Fruit fly (Drosophila melanogaster): ENCODE measurements around the gene Wdr82.

Wdr82 gene

DNA sequence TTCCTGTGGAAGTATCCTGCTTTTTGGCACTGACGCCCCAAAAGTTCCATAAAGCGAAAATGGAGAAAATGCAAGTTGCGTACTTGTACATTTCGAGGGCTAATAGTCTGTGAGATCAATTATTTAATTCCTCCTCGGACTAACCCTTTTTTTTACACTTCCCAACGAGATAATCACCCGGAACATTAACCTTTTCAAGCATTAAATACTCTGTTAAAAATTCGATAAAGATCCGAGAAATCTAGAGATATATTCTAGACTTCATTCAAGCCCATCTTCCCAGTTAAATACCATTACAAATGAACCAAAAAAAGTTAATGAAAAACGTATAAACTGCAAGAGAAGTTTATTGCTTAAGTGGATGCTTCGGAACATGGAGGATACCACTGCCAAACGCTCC lies 19.9 kb downstream of the Wdr82 start, which contains the start of gene lectin-29Ca:
lectin-29Ca (minus strand) TSS at position 101 of the 400 bp plus-strand sequence.
- TF ChIP-seq gl (tag; optimal IDR thresholded peaks at IDR 0.05) = no peak
- no peak for TF ChIP-seq CG12605 (GFP tag; IDR thresholded peaks at IDR 0.05)
- no peak for TF ChIP-seq CG10348 (GFP tag; IDR thresholded peaks at IDR 0.05)
- no peak for TF ChIP-seq CG17806 (tag; optimal IDR thresholded peaks at IDR 0.05)

- TF ChIP-seq CG8301 (tag; optimal IDR thresholded peaks at IDR 0.05) = no peak
- TF ChIP-seq Pif1A (GFP tag; optimal IDR thresholded peaks at IDR 0.05) = no peak
- TF ChIP-seq gl (tag; optimal IDR thresholded peaks at IDR 0.05) = no peak
- no peak for TF ChIP-seq Ets98B (GFP tag; IDR thresholded peaks at IDR 0.05)
- no peak for TF ChIP-seq CG32121 (GFP tag; IDR thresholded peaks at IDR 0.05)
- no peak for TF ChIP-seq rn (GFP tag; IDR thresholded peaks at IDR 0.05)
- no peak for TF ChIP-seq fd96Ca (GFP tag; IDR thresholded peaks at IDR 0.05)
- no peak for TF ChIP-seq CG10348 (GFP tag; IDR thresholded peaks at IDR 0.05)
- TF ChIP-seq CG14655 (GFP tag; optimal IDR thresholded peaks at IDR 0.05) = no peak
- TF ChIP-seq D1 (tag; optimal IDR thresholded peaks at IDR 0.05) = no peak
- TF ChIP-seq EcR (GFP tag; optimal IDR thresholded peaks at IDR 0.05) = no peak
- TF ChIP-seq Pif1B (GFP tag; optimal IDR thresholded peaks at IDR 0.05) = no peak
- no peak for TF ChIP-seq CG34367 (tag; optimal IDR thresholded peaks at IDR 0.05)
- TF ChIP-seq CG12605 (GFP tag; IDR thresholded peaks at IDR 0.05) = no peak
- TF ChIP-seq CG15710 (tag; optimal IDR thresholded peaks at IDR 0.05) = no peak
- TF ChIP-seq CG8159 (tag; optimal IDR thresholded peaks at IDR 0.05) = no peak
- no peak for TF ChIP-seq CG9948 (tag; optimal IDR thresholded peaks at IDR 0.05)
- TF ChIP-seq Snoo (tag; optimal IDR thresholded peaks at IDR 0.05) = no peak
Measured at dm6 chr2L:8394840-8395239, 20.6 kb downstream of the Wdr82 start, which contains the start of gene Peritrophin-15b. TSS of gene Peritrophin-15b (minus strand) at chr2L:8394940.

DNA sequence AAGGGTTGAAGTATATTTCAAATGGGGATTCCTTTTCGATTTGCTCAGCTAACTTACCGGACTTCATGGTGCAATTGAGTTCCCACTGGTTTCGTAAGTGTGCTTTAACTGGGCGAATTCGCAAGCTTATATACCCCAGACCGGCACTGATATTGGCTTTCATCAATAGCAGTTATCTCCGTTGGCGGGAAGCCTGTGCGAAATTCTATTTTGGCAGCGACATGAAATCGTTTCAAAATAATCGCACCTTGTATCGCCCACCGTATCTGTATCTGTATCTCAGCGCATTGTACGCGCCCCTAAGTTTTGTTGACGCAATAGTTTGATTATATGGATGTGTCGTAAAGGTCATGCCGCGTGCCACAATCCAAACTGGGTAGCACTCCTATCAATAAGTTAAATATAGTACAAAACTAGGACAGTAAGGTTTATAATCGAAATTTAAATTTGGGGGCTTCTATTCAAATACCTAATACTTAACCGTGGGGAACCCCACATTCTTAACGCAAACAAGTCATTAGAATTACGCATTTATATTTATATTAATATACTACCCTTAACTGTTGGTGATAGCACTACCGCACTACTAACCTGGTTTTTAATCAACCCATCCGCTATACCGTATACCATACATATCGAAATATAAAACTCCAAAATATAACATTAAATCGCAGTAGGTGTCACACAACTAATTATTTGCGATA lies 21.9 kb downstream of the Wdr82 start, which contains the start of the genes Peritrophin-15a and CG13385:
Peritrophin-15a (minus strand) TSS at position 101 of the 704 bp plus-strand sequence.
CG13385 (plus strand) TSS at position 654 of the 704 bp plus-strand sequence.
- TF ChIP-seq Snoo (tag; optimal IDR thresholded peaks at IDR 0.05) = no peak
- no peak for TF ChIP-seq CG17806 (tag; optimal IDR thresholded peaks at IDR 0.05)
- TF ChIP-seq CG4496 (GFP tag; IDR thresholded peaks at IDR 0.05) = no peak
- TF ChIP-seq CG32121 (GFP tag; IDR thresholded peaks at IDR 0.05) = no peak
- TF ChIP-seq gl (tag; optimal IDR thresholded peaks at IDR 0.05) = no peak
- TF ChIP-seq CG12605 (GFP tag; IDR thresholded peaks at IDR 0.05) = no peak

DNA sequence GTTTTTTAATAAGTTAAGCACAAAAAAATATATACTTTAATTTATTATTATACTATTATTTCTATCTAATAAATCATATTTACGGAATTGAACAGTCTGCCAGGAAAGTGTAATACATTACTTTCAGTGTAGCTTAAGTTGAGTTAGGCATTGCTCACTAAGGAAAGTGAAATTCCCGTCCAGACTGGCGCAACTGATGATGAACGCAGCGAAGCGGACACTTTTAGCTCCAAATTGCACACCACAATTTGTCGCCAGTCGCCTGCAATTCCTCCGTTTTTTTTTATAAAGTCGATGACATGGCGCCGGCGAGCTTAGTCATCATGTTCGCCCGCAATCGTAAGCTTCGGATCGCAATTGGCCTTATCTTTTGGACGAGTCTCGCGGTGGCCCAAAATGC lies 24.5 kb downstream of the Wdr82 start, which contains the start of gene CG13386:
CG13386 (plus strand) TSS at position 301 of the 400 bp plus-strand sequence.
- TF ChIP-seq fd96Ca (GFP tag; IDR thresholded peaks at IDR 0.05) (no peak), CG12605 (GFP tag; IDR thresholded peaks at IDR 0.05) (no peak), Ets98B (GFP tag; IDR thresholded peaks at IDR 0.05) (no peak), D1 (tag; optimal IDR thresholded peaks at IDR 0.05) (no peak)

dm6 chr2L:8399863-8400598 lies 25.8 kb downstream of the Wdr82 start, which contains the start of gene CG31898:
TSS of gene CG31898 (plus strand) at chr2L:8400421.
- no peak for TF ChIP-seq CG8301 (tag; optimal IDR thresholded peaks at IDR 0.05)
- TF ChIP-seq Ets98B (GFP tag; IDR thresholded peaks at IDR 0.05) = no peak
- no peak for TF ChIP-seq CG9948 (tag; optimal IDR thresholded peaks at IDR 0.05)
- no peak for TF ChIP-seq rn (GFP tag; IDR thresholded peaks at IDR 0.05)
- TF ChIP-seq CG17806 (tag; optimal IDR thresholded peaks at IDR 0.05) = no peak
- TF ChIP-seq Pif1A (GFP tag; optimal IDR thresholded peaks at IDR 0.05) = no peak
- no peak for TF ChIP-seq CG10348 (GFP tag; IDR thresholded peaks at IDR 0.05)
- TF ChIP-seq CG15710 (tag; optimal IDR thresholded peaks at IDR 0.05) = no peak
- TF ChIP-seq CG14655 (GFP tag; optimal IDR thresholded peaks at IDR 0.05) = no peak
- no peak for TF ChIP-seq CG34367 (tag; optimal IDR thresholded peaks at IDR 0.05)
- TF ChIP-seq CG13204 (GFP tag; optimal IDR thresholded peaks at IDR 0.05) = no peak
- TF ChIP-seq CG12605 (GFP tag; IDR thresholded peaks at IDR 0.05) = no peak
- no peak for TF ChIP-seq Snoo (tag; optimal IDR thresholded peaks at IDR 0.05)
- TF ChIP-seq gl (tag; optimal IDR thresholded peaks at IDR 0.05) = no peak
- no peak for TF ChIP-seq D1 (tag; optimal IDR thresholded peaks at IDR 0.05)
- no peak for TF ChIP-seq fd96Ca (GFP tag; IDR thresholded peaks at IDR 0.05)
- TF ChIP-seq CG4496 (GFP tag; IDR thresholded peaks at IDR 0.05) = no peak
- TF ChIP-seq Pif1B (GFP tag; optimal IDR thresholded peaks at IDR 0.05) = no peak
- no peak for TF ChIP-seq CG32121 (GFP tag; IDR thresholded peaks at IDR 0.05)
- no peak for TF ChIP-seq EcR (GFP tag; optimal IDR thresholded peaks at IDR 0.05)

DNA sequence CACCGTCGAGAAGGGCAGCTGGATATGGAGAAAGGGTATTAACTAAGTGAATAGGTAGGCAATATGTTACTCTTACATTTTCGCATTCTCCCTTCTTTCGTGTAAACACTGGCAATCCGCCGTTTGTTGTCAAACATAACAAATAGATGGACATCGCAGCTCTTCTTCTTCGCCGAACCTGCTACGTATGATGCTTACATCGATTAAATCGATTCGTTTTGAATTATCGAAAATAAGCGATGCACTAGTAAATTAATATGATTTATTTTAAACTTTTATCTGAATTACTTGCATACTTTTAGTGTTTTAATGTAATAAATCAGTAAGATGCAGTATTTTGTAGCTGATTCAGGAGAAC lies 28.6 kb downstream of the Wdr82 start, which contains the start of gene fy:
fy (minus strand) TSS at position 353 of the 358 bp plus-strand sequence.
- no peak for TF ChIP-seq EcR (GFP tag; optimal IDR thresholded peaks at IDR 0.05)
- no peak for TF ChIP-seq CG12605 (GFP tag; IDR thresholded peaks at IDR 0.05)
- TF ChIP-seq fd96Ca (GFP tag; IDR thresholded peaks at IDR 0.05) = no peak
- TF ChIP-seq Snoo (tag; optimal IDR thresholded peaks at IDR 0.05) = no peak
- TF ChIP-seq CG9948 (tag; optimal IDR thresholded peaks at IDR 0.05) = no peak
- TF ChIP-seq Pif1A (GFP tag; optimal IDR thresholded peaks at IDR 0.05) = no peak
- no peak for TF ChIP-seq Pif1B (GFP tag; optimal IDR thresholded peaks at IDR 0.05)
- TF ChIP-seq gl (tag; optimal IDR thresholded peaks at IDR 0.05) = no peak
- TF ChIP-seq CG10348 (GFP tag; IDR thresholded peaks at IDR 0.05) = no peak
- TF ChIP-seq rn (GFP tag; IDR thresholded peaks at IDR 0.05) = no peak
- TF ChIP-seq CG13204 (GFP tag; optimal IDR thresholded peaks at IDR 0.05) = no peak
- no peak for TF ChIP-seq Ets98B (GFP tag; IDR thresholded peaks at IDR 0.05)
- no peak for TF ChIP-seq CG4496 (GFP tag; IDR thresholded peaks at IDR 0.05)
- no peak for TF ChIP-seq CG15710 (tag; optimal IDR thresholded peaks at IDR 0.05)
- no peak for TF ChIP-seq CG14655 (GFP tag; optimal IDR thresholded peaks at IDR 0.05)
- TF ChIP-seq D1 (tag; optimal IDR thresholded peaks at IDR 0.05) = no peak
